Worm (Caenorhabditis elegans): ENCODE data around the gene F26A1.4.

F26A1.4 gene

DNA sequence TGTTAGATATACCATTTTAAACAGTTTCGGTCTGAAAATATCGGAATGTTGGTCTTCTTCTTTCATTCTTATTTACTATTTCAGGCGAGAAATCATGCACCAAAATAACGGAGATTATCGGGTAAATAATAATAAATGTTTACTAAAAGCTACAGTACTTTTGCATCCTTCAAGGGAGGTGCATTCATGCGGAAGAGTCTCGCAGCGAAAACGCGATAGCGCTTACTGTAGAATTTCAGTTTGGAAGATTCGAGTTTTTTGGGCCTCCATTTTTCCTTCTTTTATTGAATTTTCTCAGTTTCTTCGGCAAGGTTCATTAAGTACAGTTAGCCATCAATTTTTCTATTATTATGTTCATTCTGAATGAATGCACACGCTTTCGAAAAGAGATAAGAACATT is 38.8 kb downstream of the F26A1.4 start, which contains the start of gene C35D10.7:
Gene C35D10.7 (plus strand): TSS at position 85 of the 400 bp plus-strand sequence.
- TF ChIP-seq tbx-8 (GFP tag; optimal IDR thresholded peaks at IDR 0.05): no peak
- no peak for TF ChIP-seq mab-5 (tag; optimal IDR thresholded peaks at IDR 0.05)
- TF ChIP-seq elt-1 (tag; optimal IDR thresholded peaks at IDR 0.05; ENCODE audit: borderline replicate concordance, insufficient read depth): no peak
- no peak for TF ChIP-seq ceh-43 (GFP tag; optimal IDR thresholded peaks at IDR 0.05)
- TF ChIP-seq unc-62 (GFP tag; optimal IDR thresholded peaks at IDR 0.05): no peak
- TF ChIP-seq blmp-1 (tag; optimal IDR thresholded peaks at IDR 0.05): no peak
- no peak for TF ChIP-seq sptf-1 (tag; optimal IDR thresholded peaks at IDR 0.05)
- no peak for TF ChIP-seq drap-1 (GFP tag; optimal IDR thresholded peaks at IDR 0.05)
- TF ChIP-seq sem-2 (GFP tag; optimal IDR thresholded peaks at IDR 0.05): no peak
- no peak for TF ChIP-seq bed-3 (GFP tag; optimal IDR thresholded peaks at IDR 0.05)
- no peak for TF ChIP-seq unc-120 (tag; optimal IDR thresholded peaks at IDR 0.05; ENCODE audit: poor library complexity, severe bottlenecking)
- no peak for TF ChIP-seq pha-4 (tag; optimal IDR thresholded peaks at IDR 0.05)

DNA sequence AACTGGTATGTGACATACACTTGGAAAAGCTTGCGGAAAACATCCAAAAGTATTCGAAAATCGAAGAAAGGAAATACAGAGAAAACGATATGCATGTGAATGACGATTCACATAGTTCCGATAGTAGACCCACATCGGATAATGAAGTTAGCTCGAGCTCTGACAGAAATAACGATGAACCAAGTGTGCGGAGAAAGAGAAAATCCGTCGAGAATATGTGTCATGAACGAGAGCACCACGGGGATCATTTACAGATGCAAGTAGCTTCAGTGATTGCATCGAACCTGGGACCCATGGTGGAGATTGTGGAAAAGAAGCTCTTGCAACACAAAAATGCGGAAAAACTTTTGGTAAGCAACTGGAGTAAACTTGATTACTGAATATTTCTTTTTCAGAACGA is 39.7 kb downstream of the F26A1.4 start:
- TF ChIP-seq sptf-1 (tag; optimal IDR thresholded peaks at IDR 0.05) (no peak), elt-1 (tag; optimal IDR thresholded peaks at IDR 0.05; ENCODE audit: borderline replicate concordance, insufficient read depth) (no peak), mep-1 (tag; optimal IDR thresholded peaks at IDR 0.05) (no peak), bed-3 (GFP tag; optimal IDR thresholded peaks at IDR 0.05) (no peak), mab-5 (tag; optimal IDR thresholded peaks at IDR 0.05) (no peak), cnd-1 (tag; optimal IDR thresholded peaks at IDR 0.05) (no peak), zip-8 (tag; optimal IDR thresholded peaks at IDR 0.05) (no peak), nhr-2 (tag; optimal IDR thresholded peaks at IDR 0.05) (no peak), unc-62 (GFP tag; optimal IDR thresholded peaks at IDR 0.05) (no peak), lin-13 (tag; optimal IDR thresholded peaks at IDR 0.05) (no peak)

DNA sequence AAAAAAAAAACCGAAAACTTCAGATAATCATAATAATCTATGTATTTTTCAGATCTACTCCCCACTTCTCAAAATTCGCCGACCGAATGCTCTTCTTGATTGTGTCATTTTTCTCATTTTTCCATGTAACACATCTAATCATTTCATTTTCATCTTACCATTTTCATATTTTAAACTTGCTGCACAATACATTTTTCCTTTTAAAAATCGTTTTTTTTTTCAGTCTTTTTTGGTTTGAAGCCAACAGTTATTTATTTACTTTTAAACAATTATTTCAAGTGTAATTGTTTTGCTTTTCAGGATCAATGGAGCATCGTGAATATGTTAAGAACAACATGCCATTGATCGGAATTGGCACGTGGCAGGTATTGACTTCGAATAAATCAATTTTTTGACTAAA is 41.7 kb downstream of the F26A1.4 start, which contains the start of gene C35D10.6:
Gene C35D10.6 (plus strand): TSS at position 301 of the 400 bp plus-strand sequence.
- TF ChIP-seq ztf-11 (tag; optimal IDR thresholded peaks at IDR 0.05) (no peak), ces-1 (GFP tag; optimal IDR thresholded peaks at IDR 0.05) (no peak), unc-120 (tag; optimal IDR thresholded peaks at IDR 0.05; ENCODE audit: poor library complexity, severe bottlenecking) (no peak), ceh-83 (GFP tag; optimal IDR thresholded peaks at IDR 0.05) (no peak), unc-39 (tag; optimal IDR thresholded peaks at IDR 0.05) (no peak), mls-2 (tag; optimal IDR thresholded peaks at IDR 0.05) (no peak), sptf-1 (tag; optimal IDR thresholded peaks at IDR 0.05) (no peak), elt-3 (tag; optimal IDR thresholded peaks at IDR 0.05) (no peak), nhr-28 (tag; optimal IDR thresholded peaks at IDR 0.05) (no peak), snpc-4 (tag; optimal IDR thresholded peaks at IDR 0.05) (no peak), blmp-1 (tag; optimal IDR thresholded peaks at IDR 0.05) (no peak), lin-32 (GFP tag; optimal IDR thresholded peaks at IDR 0.05) (no peak), drap-1 (GFP tag; optimal IDR thresholded peaks at IDR 0.05) (no peak), tbx-8 (GFP tag; optimal IDR thresholded peaks at IDR 0.05) (no peak), cnd-1 (tag; optimal IDR thresholded peaks at IDR 0.05) (no peak), ceh-43 (GFP tag; optimal IDR thresholded peaks at IDR 0.05) (no peak), unc-62 (GFP tag; optimal IDR thresholded peaks at IDR 0.05) (no peak)

DNA sequence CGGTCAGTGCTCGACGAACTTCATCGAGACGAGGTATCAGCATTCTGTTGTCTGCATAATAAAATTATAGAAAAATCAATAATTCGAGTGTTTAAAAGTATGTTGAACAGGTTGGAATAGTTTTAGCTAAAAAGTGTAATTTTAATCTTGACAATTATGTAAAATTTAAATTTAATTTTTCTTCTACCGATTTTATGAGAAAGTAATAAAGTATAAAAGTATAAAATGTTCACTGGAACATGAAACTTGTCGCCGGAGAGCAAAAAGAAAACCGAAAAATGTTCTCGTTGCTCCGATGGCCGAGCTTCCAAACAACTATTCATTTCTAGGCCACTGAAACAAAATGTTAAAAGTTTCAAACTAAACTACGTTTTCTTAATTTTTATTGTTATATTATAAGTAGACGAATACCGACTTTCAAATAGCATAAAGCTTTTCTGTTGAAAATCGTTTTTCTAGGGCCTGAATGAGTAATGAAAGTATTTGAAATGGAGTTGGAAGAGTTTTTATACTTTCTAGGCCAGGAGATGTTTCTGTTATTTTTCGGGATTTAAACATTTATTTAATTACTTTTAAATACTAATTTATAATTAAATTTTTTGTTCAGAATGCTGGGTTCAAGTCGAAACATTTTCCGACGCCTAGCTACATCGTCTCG is 44.5 kb downstream of the F26A1.4 start, which contains the start of the genes C35D10.10 and C35D10.5:
Gene C35D10.10 (minus strand): TSS at position 51 of the 658 bp plus-strand sequence.
Gene C35D10.5 (plus strand): TSS at position 608 of the 658 bp plus-strand sequence.
- TF ChIP-seq sem-2 (GFP tag; optimal IDR thresholded peaks at IDR 0.05): no peak
- no peak for TF ChIP-seq lin-13 (tag; optimal IDR thresholded peaks at IDR 0.05)
- TF ChIP-seq lin-32 (GFP tag; optimal IDR thresholded peaks at IDR 0.05): no peak
- TF ChIP-seq sptf-1 (tag; optimal IDR thresholded peaks at IDR 0.05): no peak
- no peak for TF ChIP-seq pha-4 (tag; optimal IDR thresholded peaks at IDR 0.05)
- TF ChIP-seq nhr-28 (tag; optimal IDR thresholded peaks at IDR 0.05): no peak
- TF ChIP-seq ztf-11 (tag; optimal IDR thresholded peaks at IDR 0.05): no peak
- no peak for TF ChIP-seq mep-1 (tag; optimal IDR thresholded peaks at IDR 0.05)
- TF ChIP-seq hlh-1 (tag; optimal IDR thresholded peaks at IDR 0.05): no peak
- TF ChIP-seq nhr-2 (tag; optimal IDR thresholded peaks at IDR 0.05): no peak

DNA sequence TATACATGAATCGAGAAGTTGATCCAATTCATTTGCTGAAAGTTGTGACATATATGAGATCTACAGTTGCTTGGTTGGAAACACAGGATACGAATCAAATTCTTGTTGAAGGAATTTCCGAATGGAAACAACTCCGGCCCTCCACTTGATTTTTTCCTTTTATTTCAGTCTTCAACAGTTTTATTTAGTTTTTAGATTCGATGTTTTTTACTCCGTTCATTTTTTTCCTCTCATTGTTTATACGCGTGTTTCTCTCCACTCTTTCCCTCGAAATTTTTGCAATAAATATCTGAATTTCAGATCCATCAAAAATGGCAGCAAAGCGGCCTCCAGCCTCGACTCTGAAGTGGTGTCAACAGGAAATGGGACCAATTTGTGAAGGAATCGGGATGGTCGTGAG is 45.8 kb downstream of the F26A1.4 start, which contains the start of gene coq-8:
Gene coq-8 (plus strand): TSS at position 301 of the 400 bp plus-strand sequence.
- no peak for TF ChIP-seq lin-32 (GFP tag; optimal IDR thresholded peaks at IDR 0.05)
- no peak for TF ChIP-seq ceh-43 (GFP tag; optimal IDR thresholded peaks at IDR 0.05)
- TF ChIP-seq drap-1 (GFP tag; optimal IDR thresholded peaks at IDR 0.05): no peak
- TF ChIP-seq snpc-4 (tag; optimal IDR thresholded peaks at IDR 0.05): no peak
- TF ChIP-seq tbx-8 (GFP tag; optimal IDR thresholded peaks at IDR 0.05): no peak
- TF ChIP-seq sptf-1 (tag; optimal IDR thresholded peaks at IDR 0.05): no peak
- no peak for TF ChIP-seq mls-2 (tag; optimal IDR thresholded peaks at IDR 0.05)
- no peak for TF ChIP-seq unc-120 (tag; optimal IDR thresholded peaks at IDR 0.05; ENCODE audit: poor library complexity, severe bottlenecking)
- no peak for TF ChIP-seq elt-1 (tag; optimal IDR thresholded peaks at IDR 0.05; ENCODE audit: borderline replicate concordance, insufficient read depth)
- TF ChIP-seq flh-1 (GFP tag; optimal IDR thresholded peaks at IDR 0.05): no peak
